Worm (Caenorhabditis elegans) whole organism, late embryonic: ENCODE results near the gene ckk-1.

ENCODE experiments used
- dmd-4 ChIP-seq: sonication (generic microtip); optimal IDR thresholded peaks from 2 replicates; lab custom pipeline; 2016; ENCODE audit warnings: borderline replicate concordance, missing genetic modification characterization, missing compliant biosample characterization
- hlh-30 ChIP-seq: sonication (generic microtip); optimal IDR thresholded peaks from 2 replicates; lab custom pipeline; 2017; ENCODE audit warnings: antibody characterized with exemption, missing genetic modification characterization, missing compliant biosample characterization; ENCODE audit not compliant: insufficient read depth
- lin-11 ChIP-seq: fragments of 200-800 bp; sonication (Bioruptor generic); optimal IDR thresholded peaks from 2 replicates; lab custom pipeline; 2018; ENCODE audit warnings: mild to moderate bottlenecking, missing genetic modification characterization, missing compliant biosample characterization
- pax-1 ChIP-seq: fragments of 150-350 bp; optimal IDR thresholded peaks from 2 replicates; lab custom pipeline; 2014; ENCODE audit warnings: missing biosample characterization, missing genetic modification characterization
- sdc-2 ChIP-seq: sonication (generic microtip); optimal IDR thresholded peaks from 2 replicates; lab custom pipeline; 2016; ENCODE audit warnings: missing genotype, missing genetic modification characterization, missing compliant biosample characterization
- unc-86 ChIP-seq: sonication (generic microtip); optimal IDR thresholded peaks from 2 replicates; lab custom pipeline; 2016; ENCODE audit warnings: missing genetic modification characterization, missing compliant biosample characterization

- no peak for TF ChIP-seq lin-11 (tag; lab: Kevin White, UChicago)
- no peak for TF ChIP-seq dmd-4 (tag; lab: Kevin White, UChicago)
- no peak for TF ChIP-seq pax-1 (tag; lab: Kevin White, UChicago)
- TF ChIP-seq unc-86 (tag; lab: Kevin White, UChicago) = no peak
- no peak for TF ChIP-seq sdc-2 (tag; lab: Kevin White, UChicago)
- no peak for TF ChIP-seq hlh-30 (tag; lab: Kevin White, UChicago)
Measured at ce11 chrIII:5611604-5612324, 23.5 kb upstream of the ckk-1 start, which contains the start of gene bas-1.
